Fruit fly (Drosophila melanogaster): ENCODE data around the gene Sh3beta.

- TF ChIP-seq ttk (optimal IDR thresholded peaks at IDR 0.05) (no peak), psq (optimal IDR thresholded peaks at IDR 0.05) (no peak)
Observed at dm6 chr3L:7367798-7368678, 1.0 kb downstream of the Sh3beta start.

All from Kc167 (cell line).